Fruit fly (Drosophila melanogaster) whole organism: Measurements from ENCODE around the gene Hsp26.

Experiments
- CG8478 ChIP-seq: fragments of >200 bp; optimal IDR thresholded peaks from 2 replicates; lab custom pipeline; 2018; ENCODE audit warnings: inconsistent platforms
- Dll ChIP-seq: fragments of >200 bp; optimal IDR thresholded peaks from 2 replicates; lab custom pipeline; 2017
- EcR ChIP-seq, 2 experiments: fragments of >200 bp; optimal IDR thresholded peaks; 2 replicates each; lab custom pipeline; 2017; ENCODE audit warnings: missing biosample characterization in 2 of 2, missing genetic modification characterization in 2 of 2, missing genetic modification reagents in 2 of 2
- pan ChIP-seq: fragments of >200 bp; optimal IDR thresholded peaks from 2 replicates; lab custom pipeline; 2017
- psq ChIP-seq: fragments of >200 bp; optimal IDR thresholded peaks from 2 replicates; lab custom pipeline; 2017
- usp ChIP-seq: fragments of >200 bp; optimal IDR thresholded peaks from 2 replicates; lab custom pipeline; 2017; ENCODE audit warnings: missing biosample characterization, missing genetic modification characterization, mixed read lengths

DNA sequence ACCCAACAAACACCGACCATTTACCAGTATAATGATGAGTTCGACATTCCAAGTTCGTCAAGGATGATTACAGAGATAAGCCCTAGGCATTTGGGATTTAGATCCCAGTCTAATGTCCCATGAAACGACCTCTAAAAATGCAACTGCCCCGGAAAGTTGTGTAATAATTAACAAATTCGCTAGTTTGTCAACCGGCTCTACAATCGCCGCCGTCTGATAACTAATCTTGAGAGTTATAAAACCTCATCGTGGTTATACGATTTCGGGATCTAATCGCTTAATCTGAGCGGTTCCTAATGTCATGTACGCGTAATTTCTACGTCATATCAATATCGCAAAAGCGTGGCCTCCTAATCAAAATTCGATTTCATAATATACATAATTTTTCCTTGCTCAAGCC, 21.7 kb downstream of the Hsp26 start:
- TF ChIP-seq pan (lab: Kevin White, UChicago) (no peak), CG8478 (lab: Kevin White, UChicago) (no peak), psq (lab: Kevin White, UChicago) (no peak), Dll (no peak), EcR (GFP tag; optimal IDR thresholded peaks at IDR 0.05; lab: Kevin White, UChicago) (no peak), usp (GFP tag; lab: Kevin White, UChicago) (no peak)
